Fruit fly (Drosophila melanogaster): ENCODE results near the gene CG9581.

CG9581 gene

DNA sequence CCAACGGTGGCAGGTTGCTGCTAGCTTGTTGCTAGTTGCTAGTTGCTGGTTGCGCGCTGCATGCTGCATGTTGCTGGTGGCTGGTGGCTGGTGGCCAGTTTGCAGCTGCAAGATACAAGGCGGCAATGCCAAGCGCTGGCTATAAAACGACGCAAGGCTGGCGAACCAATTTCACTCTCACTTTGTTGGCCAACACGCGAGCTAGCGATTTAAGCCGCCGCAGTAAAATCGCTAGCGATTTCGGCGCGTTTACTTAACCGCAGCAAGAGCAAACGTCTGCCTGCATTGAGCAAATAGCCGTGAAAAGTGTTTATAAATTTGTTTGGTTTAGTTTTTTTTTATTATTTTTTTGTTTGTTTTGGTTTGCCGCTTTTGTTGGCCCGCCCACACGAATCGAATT is 36.3 kb downstream of the CG9581 start, which contains the start of gene CG15322:
Gene CG15322, plus strand, starts transcription at position 148 of the 400 bp plus-strand sequence.
- TF ChIP-seq GATAd (GFP tag; optimal IDR thresholded peaks at IDR 0.05) (no peak), Rel (GFP tag; optimal IDR thresholded peaks at IDR 0.05) (no peak), Rel (tag; optimal IDR thresholded peaks at IDR 0.05) (no peak), sage (GFP tag; optimal IDR thresholded peaks at IDR 0.05) (no peak), woc (GFP tag; optimal IDR thresholded peaks at IDR 0.05) (no peak), psq (GFP tag; optimal IDR thresholded peaks at IDR 0.05) (no peak), Abd-B (GFP tag; optimal IDR thresholded peaks at IDR 0.05) (no peak), dsf (GFP tag; optimal IDR thresholded peaks at IDR 0.05; ENCODE audit: borderline replicate concordance) (no peak), br (GFP tag; optimal IDR thresholded peaks at IDR 0.05) (no peak), Hr78 (GFP tag; optimal IDR thresholded peaks at IDR 0.05) (no peak), rgr (GFP tag; optimal IDR thresholded peaks at IDR 0.05) (no peak), ey (GFP tag; optimal IDR thresholded peaks at IDR 0.05) (no peak), Dfd (GFP tag; optimal IDR thresholded peaks at IDR 0.05) (no peak), Dif (GFP tag; optimal IDR thresholded peaks at IDR 0.05; ENCODE audit: partially characterized antibody) (no peak), Mio (GFP tag; optimal IDR thresholded peaks at IDR 0.05) (no peak)

DNA sequence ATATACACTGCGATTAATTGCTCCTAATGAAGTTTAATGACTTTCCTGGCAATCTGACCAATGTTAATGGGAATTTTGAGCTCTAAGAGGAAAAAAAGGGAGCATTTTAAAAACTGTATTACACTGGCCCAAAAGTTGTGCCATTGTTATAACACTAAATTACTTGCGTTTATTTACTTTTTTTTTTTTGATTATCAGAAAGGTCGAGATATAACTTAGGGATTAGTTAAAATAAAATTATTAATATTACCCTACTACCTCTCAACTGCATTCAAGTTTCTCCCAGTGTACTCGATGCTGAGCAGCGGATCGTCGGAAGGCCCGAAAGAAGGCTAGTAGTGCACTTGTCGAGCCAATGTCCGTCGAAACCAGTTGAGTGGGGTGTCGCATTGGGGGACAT is 39.3 kb downstream of the CG9581 start:
- TF ChIP-seq Hr78 (GFP tag; optimal IDR thresholded peaks at IDR 0.05): no peak
- no peak for TF ChIP-seq ey (GFP tag; optimal IDR thresholded peaks at IDR 0.05)
- TF ChIP-seq CG32264 (GFP tag; optimal IDR thresholded peaks at IDR 0.05): no peak
- TF ChIP-seq Jra (GFP tag; optimal IDR thresholded peaks at IDR 0.05): no peak
- no peak for TF ChIP-seq dmrt93B (GFP tag; optimal IDR thresholded peaks at IDR 0.05)
- no peak for TF ChIP-seq brk (GFP tag; optimal IDR thresholded peaks at IDR 0.05)
- TF ChIP-seq Hr83 (GFP tag; optimal IDR thresholded peaks at IDR 0.05; ENCODE audit: poor library complexity, severe bottlenecking): no peak
- no peak for TF ChIP-seq foxo (GFP tag; optimal IDR thresholded peaks at IDR 0.05)
- TF ChIP-seq sage (GFP tag; optimal IDR thresholded peaks at IDR 0.05): no peak

DNA sequence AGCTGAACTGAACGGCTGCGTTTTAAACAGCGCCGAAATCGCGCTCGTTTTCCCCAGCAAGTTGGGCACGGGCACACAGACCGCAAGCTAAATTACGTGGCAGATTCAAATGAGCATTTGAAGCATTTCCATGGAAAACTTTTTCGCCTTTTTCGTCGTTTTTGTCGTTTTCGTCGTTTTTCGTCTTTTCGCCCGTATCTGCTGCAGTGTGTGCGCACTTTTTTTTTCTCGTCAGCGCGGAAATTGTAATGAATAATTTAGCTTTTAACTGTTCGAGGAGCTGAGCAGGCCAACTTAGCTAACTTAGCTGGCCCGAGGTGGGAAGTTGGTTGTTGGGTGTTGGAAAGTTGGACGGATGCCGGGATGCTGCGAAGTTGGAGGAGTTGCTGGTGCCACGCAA is 40.2 kb downstream of the CG9581 start:
- TF ChIP-seq CG9705 (GFP tag; optimal IDR thresholded peaks at IDR 0.05): no peak
- no peak for TF ChIP-seq pan (optimal IDR thresholded peaks at IDR 0.05)
- TF ChIP-seq Hr78 (GFP tag; optimal IDR thresholded peaks at IDR 0.05): no peak
- no peak for TF ChIP-seq dsf (GFP tag; optimal IDR thresholded peaks at IDR 0.05; ENCODE audit: borderline replicate concordance)
- TF ChIP-seq br (GFP tag; optimal IDR thresholded peaks at IDR 0.05): no peak
- TF ChIP-seq CG32264 (GFP tag; optimal IDR thresholded peaks at IDR 0.05): no peak
- TF ChIP-seq GATAd (GFP tag; optimal IDR thresholded peaks at IDR 0.05): no peak
- TF ChIP-seq Vsx2 (GFP tag; optimal IDR thresholded peaks at IDR 0.05; ENCODE audit: partially characterized antibody): no peak
- no peak for TF ChIP-seq sv (GFP tag; optimal IDR thresholded peaks at IDR 0.05)
- TF ChIP-seq OdsH (GFP tag; optimal IDR thresholded peaks at IDR 0.05): no peak
- TF ChIP-seq lola (GFP tag; optimal IDR thresholded peaks at IDR 0.05): no peak
- no peak for TF ChIP-seq h (GFP tag; optimal IDR thresholded peaks at IDR 0.05)
- TF ChIP-seq woc (GFP tag; optimal IDR thresholded peaks at IDR 0.05): no peak
- no peak for TF ChIP-seq Mio (GFP tag; optimal IDR thresholded peaks at IDR 0.05)
- TF ChIP-seq foxo (GFP tag; optimal IDR thresholded peaks at IDR 0.05): no peak
- TF ChIP-seq CrebA (GFP tag; optimal IDR thresholded peaks at IDR 0.05; ENCODE audit: borderline replicate concordance): no peak
- no peak for TF ChIP-seq ey (GFP tag; optimal IDR thresholded peaks at IDR 0.05)
- TF ChIP-seq HLH106 (tag; optimal IDR thresholded peaks at IDR 0.05): no peak

DNA sequence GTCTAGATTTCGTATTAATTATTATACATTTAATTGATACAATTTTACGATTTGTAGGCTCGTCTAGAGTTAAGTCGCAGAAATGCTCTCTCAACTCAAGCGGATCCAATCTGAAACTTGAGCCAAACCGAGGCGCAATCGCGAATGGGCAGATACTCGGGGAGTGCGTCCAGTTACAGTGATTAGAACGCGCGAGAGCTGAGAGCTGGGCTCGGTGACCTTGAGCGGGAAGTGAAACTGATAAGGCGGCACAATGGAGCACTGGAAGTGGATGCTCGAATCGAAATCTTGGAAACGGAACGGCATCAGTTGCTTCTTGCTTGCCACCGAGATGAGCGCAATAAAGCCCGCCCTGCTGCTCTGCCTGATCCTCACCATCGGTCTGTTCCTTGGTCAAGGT is 47.6 kb downstream of the CG9581 start, which contains the start of gene CG34331:
Gene CG34331, plus strand, starts transcription at position 301 of the 400 bp plus-strand sequence.
- TF ChIP-seq Dif (GFP tag; optimal IDR thresholded peaks at IDR 0.05; ENCODE audit: partially characterized antibody) (no peak), brk (GFP tag; optimal IDR thresholded peaks at IDR 0.05) (no peak), dsf (GFP tag; optimal IDR thresholded peaks at IDR 0.05; ENCODE audit: borderline replicate concordance) (no peak), GATAd (GFP tag; optimal IDR thresholded peaks at IDR 0.05) (no peak), ey (GFP tag; optimal IDR thresholded peaks at IDR 0.05) (no peak), Hr83 (GFP tag; optimal IDR thresholded peaks at IDR 0.05; ENCODE audit: poor library complexity, severe bottlenecking) (no peak), fru (GFP tag; optimal IDR thresholded peaks at IDR 0.05) (no peak), N (GFP tag; optimal IDR thresholded peaks at IDR 0.05) (no peak), Abd-B (GFP tag; optimal IDR thresholded peaks at IDR 0.05) (no peak), OdsH (GFP tag; optimal IDR thresholded peaks at IDR 0.05) (no peak), Mio (GFP tag; optimal IDR thresholded peaks at IDR 0.05) (no peak), psq (GFP tag; optimal IDR thresholded peaks at IDR 0.05) (no peak), Vsx2 (GFP tag; optimal IDR thresholded peaks at IDR 0.05; ENCODE audit: partially characterized antibody) (no peak), foxo (GFP tag; optimal IDR thresholded peaks at IDR 0.05) (no peak), Rel (GFP tag; optimal IDR thresholded peaks at IDR 0.05) (no peak), Rel (tag; optimal IDR thresholded peaks at IDR 0.05) (no peak), jim (GFP tag; optimal IDR thresholded peaks at IDR 0.05) (no peak), woc (GFP tag; optimal IDR thresholded peaks at IDR 0.05) (no peak), lola (GFP tag; optimal IDR thresholded peaks at IDR 0.05) (no peak), sv (GFP tag; optimal IDR thresholded peaks at IDR 0.05) (no peak), CG32264 (GFP tag; optimal IDR thresholded peaks at IDR 0.05) (no peak)
